Worm (Caenorhabditis elegans) whole organism, L3 larva: ENCODE results near the gene F32D8.4.

ENCODE experiments used
- ZK546.5 ChIP-seq: sonication (generic microtip); optimal IDR thresholded peaks from 2 replicates; lab custom pipeline; 2017; ENCODE audit warnings: missing biosample characterization, missing genetic modification characterization
- ceh-16 ChIP-seq: sonication (generic microtip); optimal IDR thresholded peaks from 2 replicates; lab custom pipeline; 2017; ENCODE audit warnings: missing biosample characterization, missing genetic modification characterization
- ceh-82 ChIP-seq: fragments of 150-350 bp; optimal IDR thresholded peaks from 2 replicates; lab custom pipeline; 2014; ENCODE audit warnings: missing biosample characterization, missing genetic modification characterization
- ceh-9 ChIP-seq: sonication (generic microtip); optimal IDR thresholded peaks from 2 replicates; lab custom pipeline; 2018; ENCODE audit warnings: missing biosample characterization, missing genetic modification characterization
- daf-12 ChIP-seq: fragments of 150-350 bp; optimal IDR thresholded peaks from 2 replicates; lab custom pipeline; 2014; ENCODE audit warnings: missing biosample characterization, missing genetic modification reagents, missing genetic modification characterization
- fos-1 ChIP-seq: fragments of 150-350 bp; optimal IDR thresholded peaks from 2 replicates; lab custom pipeline; 2014; ENCODE audit warnings: missing biosample characterization, missing genetic modification characterization
- jun-1 ChIP-seq: fragments of 150-350 bp; optimal IDR thresholded peaks from 2 replicates; lab custom pipeline; 2014; ENCODE audit warnings: missing biosample characterization, missing genetic modification reagents, missing genetic modification characterization
- nhr-12 ChIP-seq: fragments of 150-350 bp; optimal IDR thresholded peaks from 2 replicates; lab custom pipeline; 2014; ENCODE audit warnings: missing biosample characterization, missing genetic modification characterization
- nhr-25 ChIP-seq: sonication (generic microtip); optimal IDR thresholded peaks from 2 replicates; lab custom pipeline; 2017; ENCODE audit warnings: missing biosample characterization, missing genetic modification characterization
- nhr-28 ChIP-seq: fragments of 150-350 bp; optimal IDR thresholded peaks from 2 replicates; lab custom pipeline; 2014; ENCODE audit warnings: missing biosample characterization, missing genetic modification characterization
- nhr-43 ChIP-seq: sonication (generic microtip); optimal IDR thresholded peaks from 2 replicates; lab custom pipeline; 2016; ENCODE audit warnings: mild to moderate bottlenecking, missing genetic modification characterization, missing compliant biosample characterization; ENCODE audit not compliant: poor library complexity, severe bottlenecking
- pqm-1 ChIP-seq: fragments of 150-350 bp; optimal IDR thresholded peaks from 2 replicates; lab custom pipeline; 2017; ENCODE audit warnings: missing biosample characterization, missing genetic modification characterization, inconsistent platforms
- sea-2 ChIP-seq: fragments of 150-350 bp; sonication (generic microtip); optimal IDR thresholded peaks from 4 replicates; lab custom pipeline; 2014; ENCODE audit warnings: missing biosample characterization, missing genetic modification reagents, missing genetic modification characterization
- ztf-11 ChIP-seq: fragments of 150-350 bp; optimal IDR thresholded peaks from 2 replicates; lab custom pipeline; 2014; ENCODE audit warnings: missing biosample characterization, missing genetic modification characterization

DNA sequence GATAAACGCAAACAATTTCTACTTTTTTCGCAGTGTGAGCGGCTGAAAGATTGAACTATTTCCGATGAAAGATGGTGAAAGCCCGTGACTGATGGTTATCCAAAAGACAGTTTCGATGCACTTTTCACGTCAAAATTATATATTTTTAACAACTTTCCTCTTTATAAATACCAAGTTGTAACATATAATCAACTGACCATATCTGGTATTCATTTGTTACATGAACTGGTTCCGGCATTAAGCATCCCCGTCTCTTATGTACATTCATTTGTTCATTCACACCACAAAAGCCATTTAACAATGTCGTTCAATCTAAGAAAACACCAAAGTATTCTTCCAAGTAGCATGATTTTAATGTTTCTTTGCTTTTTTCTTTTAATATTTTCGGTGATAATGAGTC is 9.9 kb downstream of the F32D8.4 start, which contains the start of gene F32D8.2:
- TF ChIP-seq pqm-1 (no peak), nhr-28 (tag; lab: Kevin White, UChicago) (no peak), ztf-11 (tag; lab: Kevin White, UChicago) (no peak), ceh-9 (tag; lab: Kevin White, UChicago) (no peak), nhr-12 (tag; lab: Kevin White, UChicago) (no peak), nhr-43 (tag; lab: Kevin White, UChicago) (no peak), daf-12 (tag; lab: Kevin White, UChicago) (no peak), ceh-82 (tag; lab: Kevin White, UChicago) (no peak), sea-2 (GFP tag; lab: Kevin White, UChicago) (no peak), fos-1 (tag; lab: Kevin White, UChicago) (no peak), jun-1 (tag; lab: Kevin White, UChicago) (no peak), nhr-25 (tag; lab: Kevin White, UChicago) (no peak), ceh-16 (tag; lab: Kevin White, UChicago) (no peak), ZK546.5 (no peak)
